Comparison of ENCODE assay signal across 1 fruit fly cellular context in the genomic region with DNA sequence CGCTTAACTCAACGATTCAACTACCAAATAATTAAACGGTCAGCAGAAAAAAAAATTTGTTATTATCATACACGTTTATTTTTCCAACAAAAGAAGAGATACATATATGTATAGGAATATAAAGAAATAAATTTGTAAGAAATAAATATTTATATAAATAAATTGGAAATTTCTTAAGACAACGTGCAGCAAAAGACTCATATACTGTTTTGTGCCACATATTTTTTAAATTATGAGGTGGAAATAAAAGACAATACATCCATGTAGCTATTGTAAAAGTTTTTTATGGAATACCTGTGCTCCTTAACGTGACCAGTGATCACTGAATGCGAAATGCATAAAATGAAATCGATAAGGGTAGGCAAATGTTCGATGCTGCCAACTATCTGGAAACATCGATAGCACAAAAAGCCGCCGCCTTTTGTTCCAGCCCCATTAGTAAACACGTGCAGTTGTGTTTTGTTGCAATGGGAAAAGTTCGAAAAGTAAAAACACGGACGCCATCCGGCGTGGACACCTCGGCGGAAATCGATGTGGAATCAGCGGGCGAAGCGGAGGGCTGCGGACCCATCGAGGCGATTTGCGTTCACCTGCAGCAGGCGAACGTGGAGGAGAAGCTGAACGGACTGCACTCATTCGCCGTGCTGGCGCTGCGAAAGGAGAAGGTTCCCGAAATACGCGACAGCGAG.
TF ChIP-seq lines count a peak whose summit lies in the region.

A gene (plus strand): TSS at position 416 of the 689 bp plus-strand sequence.

TF ChIP-seq in whole organism, embryonic, 481 proteins besides CTCF, POLR2A, EP300 and RAD21 (continued from another document):
- TF ChIP-seq mirr (GFP tag; optimal IDR thresholded peaks at IDR 0.05; lab: Kevin White, UChicago) (no peak), dimm (GFP tag; IDR thresholded peaks at IDR 0.05; lab: Robert Waterston, UW) (no peak), zf30C (GFP tag; optimal IDR thresholded peaks at IDR 0.05; lab: Kevin White, UChicago) (no peak), Hmx (GFP tag; optimal IDR thresholded peaks at IDR 0.05; lab: Kevin White, UChicago) (no peak), CG18262 (tag; optimal IDR thresholded peaks at IDR 0.05; lab: Kevin White, UChicago) (peak; percentile 67), en (GFP tag; optimal IDR thresholded peaks at IDR 0.05; lab: Kevin White, UChicago) (no peak), Scr (GFP tag; IDR thresholded peaks at IDR 0.05; lab: Robert Waterston, UW; ENCODE audit: partially characterized antibody) (peak; percentile 75), Eip74EF (GFP tag; optimal IDR thresholded peaks at IDR 0.05; lab: Kevin White, UChicago) (no peak), CG17568 (GFP tag; optimal IDR thresholded peaks at IDR 0.05; lab: Kevin White, UChicago) (no peak), oc (tag; optimal IDR thresholded peaks at IDR 0.05; lab: Kevin White, UChicago) (no peak), ftz-f1 (GFP tag; optimal IDR thresholded peaks at IDR 0.05; lab: Kevin White, UChicago) (no peak), MTF-1 (GFP tag; optimal IDR thresholded peaks at IDR 0.05; lab: Kevin White, UChicago; ENCODE audit: borderline replicate concordance) (no peak), CG9437 (GFP tag; optimal IDR thresholded peaks at IDR 0.05; lab: Kevin White, UChicago) (peak; percentile 39), CG11695 (GFP tag; IDR thresholded peaks at IDR 0.05; lab: Robert Waterston, UW) (0 out of 3 replicates have a peak, but pooled peaks have one; percentile 8), Asciz (GFP tag; optimal IDR thresholded peaks at IDR 0.05; lab: Kevin White, UChicago) (no peak), CG14441 (GFP tag; IDR thresholded peaks at IDR 0.05; lab: Robert Waterston, UW) (peak; percentile 51), CoRest (tag; optimal IDR thresholded peaks at IDR 0.05; lab: Kevin White, UChicago) (peak; percentile 26), prd (optimal IDR thresholded peaks at IDR 0.05; lab: Kevin White, UChicago) (no peak), prd (GFP tag; IDR thresholded peaks at IDR 0.05; lab: Robert Waterston, UW) (peak; percentile 30; the same call in 1 of the 3 replicates), Side (GFP tag; optimal IDR thresholded peaks at IDR 0.05; lab: Kevin White, UChicago) (no peak), ranshi (GFP tag; IDR thresholded peaks at IDR 0.05; lab: Robert Waterston, UW) (no peak), Ravus (GFP tag; IDR thresholded peaks at IDR 0.05; lab: Robert Waterston, UW) (no peak), CG4730 (GFP tag; IDR thresholded peaks at IDR 0.05; lab: Robert Waterston, UW) (no peak), H15 (GFP tag; IDR thresholded peaks at IDR 0.05; lab: Robert Waterston, UW) (no peak), Rfx (GFP tag; IDR thresholded peaks at IDR 0.05; lab: Robert Waterston, UW) (peak; percentile 62), hkb (optimal IDR thresholded peaks at IDR 0.05; lab: Kevin White, UChicago) (no peak), hkb (GFP tag; IDR thresholded peaks at IDR 0.05; lab: Robert Waterston, UW) (peak; percentile 17), CG12236 (GFP tag; optimal IDR thresholded peaks at IDR 0.05; lab: Kevin White, UChicago) (no peak), pfk (GFP tag; optimal IDR thresholded peaks at IDR 0.05; lab: Kevin White, UChicago) (no peak), C15 (GFP tag; IDR thresholded peaks at IDR 0.05; lab: Robert Waterston, UW) (no peak), emc (GFP tag; optimal IDR thresholded peaks at IDR 0.05; lab: Kevin White, UChicago) (no peak), gcm2 (GFP tag; optimal IDR thresholded peaks at IDR 0.05; lab: Kevin White, UChicago) (no peak), CG6854 (GFP tag; optimal IDR thresholded peaks at IDR 0.05; lab: Kevin White, UChicago) (no peak), HmgD (GFP tag; optimal IDR thresholded peaks at IDR 0.05; lab: Kevin White, UChicago) (peak; percentile 34), CG14050 (GFP tag; IDR thresholded peaks at IDR 0.05; lab: Robert Waterston, UW) (no peak), Aef1 (GFP tag; IDR thresholded peaks at IDR 0.05; lab: Robert Waterston, UW) (no peak), CG2889 (GFP tag; IDR thresholded peaks at IDR 0.05; lab: Robert Waterston, UW) (no peak), fru (optimal IDR thresholded peaks at IDR 0.05; lab: Kevin White, UChicago) (no peak), Trl (optimal IDR thresholded peaks at IDR 0.05; lab: Kevin White, UChicago) (no peak), Trl (GFP tag; optimal IDR thresholded peaks at IDR 0.05; lab: Kevin White, UChicago) (no peak), Doc3 (GFP tag; IDR thresholded peaks at IDR 0.05; lab: Robert Waterston, UW; ENCODE audit: partially characterized antibody) (peak; percentile 51; the same call in 2 of the 3 replicates), jigr1 (GFP tag; IDR thresholded peaks at IDR 0.05; lab: Robert Waterston, UW) (no peak), CG16779 (GFP tag; IDR thresholded peaks at IDR 0.05; lab: Robert Waterston, UW) (no peak), Bteb2 (GFP tag; optimal IDR thresholded peaks at IDR 0.05; lab: Kevin White, UChicago) (no peak), Camta (GFP tag; optimal IDR thresholded peaks at IDR 0.05; lab: Kevin White, UChicago) (no peak), D19B (GFP tag; optimal IDR thresholded peaks at IDR 0.05; lab: Kevin White, UChicago) (peak; percentile 47), tio (GFP tag; optimal IDR thresholded peaks at IDR 0.05; lab: Kevin White, UChicago) (no peak), CG11456 (GFP tag; IDR thresholded peaks at IDR 0.05; lab: Robert Waterston, UW) (0 out of 3 replicates have a peak, but pooled peaks have one; percentile 7), CG6683 (GFP tag; optimal IDR thresholded peaks at IDR 0.05; lab: Kevin White, UChicago) (no peak), CG6175 (GFP tag; IDR thresholded peaks at IDR 0.05; lab: Robert Waterston, UW) (no peak), GATAe (GFP tag; conservative IDR thresholded peaks at IDR 0.05; lab: Robert Waterston, UW) (no peak), cad (GFP tag; optimal IDR thresholded peaks at IDR 0.05; lab: Kevin White, UChicago) (no peak), CG4360 (GFP tag; IDR thresholded peaks at IDR 0.05; lab: Robert Waterston, UW) (no peak), Xrp1 (GFP tag; IDR thresholded peaks at IDR 0.05; lab: Robert Waterston, UW) (peak; percentile 43), CG15514 (GFP tag; optimal IDR thresholded peaks at IDR 0.05; lab: Kevin White, UChicago) (peak; percentile 57), CG8290 (GFP tag; optimal IDR thresholded peaks at IDR 0.05; lab: Kevin White, UChicago) (peak; percentile 38), CG8290 (tag; optimal IDR thresholded peaks at IDR 0.05; lab: Kevin White, UChicago) (peak in 1 of 2 experiments; percentile 71), CG17912 (GFP tag; optimal IDR thresholded peaks at IDR 0.05; lab: Kevin White, UChicago) (peak; percentile 21), sisA (GFP tag; IDR thresholded peaks at IDR 0.05; lab: Robert Waterston, UW) (no peak), CG9609 (GFP tag; optimal IDR thresholded peaks at IDR 0.05; lab: Kevin White, UChicago) (no peak), CG30403 (GFP tag; optimal IDR thresholded peaks at IDR 0.05; lab: Kevin White, UChicago) (peak; percentile 12), nau (GFP tag; optimal IDR thresholded peaks at IDR 0.05; lab: Kevin White, UChicago) (no peak), amos (GFP tag; IDR thresholded peaks at IDR 0.05; lab: Robert Waterston, UW; ENCODE audit: partially characterized antibody) (peak; percentile 86), pita (GFP tag; optimal IDR thresholded peaks at IDR 0.05; lab: Kevin White, UChicago) (no peak), CG2199 (GFP tag; IDR thresholded peaks at IDR 0.05; lab: Robert Waterston, UW) (no peak; the same call in 2 of the 3 replicates), seq (GFP tag; IDR thresholded peaks at IDR 0.05; lab: Robert Waterston, UW) (no peak), TFAM (GFP tag; optimal IDR thresholded peaks at IDR 0.05; lab: Kevin White, UChicago) (no peak), CG9215 (GFP tag; IDR thresholded peaks at IDR 0.05; lab: Robert Waterston, UW) (no peak), dm (GFP tag; optimal IDR thresholded peaks at IDR 0.05; lab: Kevin White, UChicago) (peak; percentile 97), Six4 (GFP tag; optimal IDR thresholded peaks at IDR 0.05; lab: Kevin White, UChicago) (peak; percentile 7), CG2120 (GFP tag; optimal IDR thresholded peaks at IDR 0.05; lab: Kevin White, UChicago) (no peak), pho (GFP tag; optimal IDR thresholded peaks at IDR 0.05; lab: Kevin White, UChicago) (no peak), CG13296 (GFP tag; optimal IDR thresholded peaks at IDR 0.05; lab: Kevin White, UChicago) (peak; percentile 32), slbo (GFP tag; IDR thresholded peaks at IDR 0.05; lab: Robert Waterston, UW) (peak; percentile 52; the same call in 1 of the 2 replicates), tap (tag; optimal IDR thresholded peaks at IDR 0.05; lab: Kevin White, UChicago) (peak; percentile 61), mld (GFP tag; IDR thresholded peaks at IDR 0.05; lab: Robert Waterston, UW; ENCODE audit: partially characterized antibody) (0 out of 3 replicates have a peak, but pooled peaks have one; percentile 18), br (optimal IDR thresholded peaks at IDR 0.05; lab: Kevin White, UChicago) (no peak), unpg (GFP tag; optimal IDR thresholded peaks at IDR 0.05; lab: Kevin White, UChicago) (peak; percentile 36), hth (optimal IDR thresholded peaks at IDR 0.05; lab: Kevin White, UChicago) (no peak), bsh (GFP tag; optimal IDR thresholded peaks at IDR 0.05; lab: Kevin White, UChicago) (peak in 1 of 2 experiments; percentile 24), CG10979 (tag; optimal IDR thresholded peaks at IDR 0.05; lab: Kevin White, UChicago) (peak; percentile 24), CG3995 (GFP tag; optimal IDR thresholded peaks at IDR 0.05; lab: Kevin White, UChicago) (peak; percentile 98), CG13775 (GFP tag; optimal IDR thresholded peaks at IDR 0.05; lab: Kevin White, UChicago) (peak; percentile 23), CG12942 (GFP tag; optimal IDR thresholded peaks at IDR 0.05; lab: Kevin White, UChicago) (no peak), ato (GFP tag; IDR thresholded peaks at IDR 0.05; lab: Robert Waterston, UW; ENCODE audit: partially characterized antibody) (peak; percentile 66; the same call in 1 of the 2 replicates), nerfin-2 (GFP tag; IDR thresholded peaks at IDR 0.05; lab: Robert Waterston, UW; ENCODE audit: partially characterized antibody) (peak; percentile 54; the same call in 1 of the 2 replicates), CG4282 (GFP tag; optimal IDR thresholded peaks at IDR 0.05; lab: Kevin White, UChicago) (no peak), HLH4C (GFP tag; IDR thresholded peaks at IDR 0.05; lab: Robert Waterston, UW; ENCODE audit: partially characterized antibody) (peak; percentile 70), B-H2 (GFP tag; optimal IDR thresholded peaks at IDR 0.05; lab: Kevin White, UChicago) (peak; percentile 9), CG30020 (tag; optimal IDR thresholded peaks at IDR 0.05; lab: Kevin White, UChicago) (peak; percentile 12), gfzf (GFP tag; optimal IDR thresholded peaks at IDR 0.05; lab: Kevin White, UChicago) (peak; percentile 74), caup (GFP tag; optimal IDR thresholded peaks at IDR 0.05; lab: Kevin White, UChicago; ENCODE audit: severe bottlenecking) (no peak), onecut (GFP tag; IDR thresholded peaks at IDR 0.05; lab: Robert Waterston, UW) (peak; percentile 57), pros (GFP tag; optimal IDR thresholded peaks at IDR 0.05; lab: Kevin White, UChicago) (no peak), CkIIα-i1 (GFP tag; IDR thresholded peaks at IDR 0.05; lab: Robert Waterston, UW) (no peak)
